Worm (Caenorhabditis elegans) whole organism, L4 larva: ENCODE data around the gene C53C11.5.
"Not testable (repeated sequence)": the region's sequence is repeated elsewhere in the genome, so short reads cannot be mapped to it uniquely, and the experiment has no call there.

Source experiments
- F44E2.7 ChIP-seq: fragments of 200-800 bp; sonication (Bioruptor generic); IDR thresholded peaks from 2 replicates; pipeline ENCODE4 v2.1.2; 2022; ENCODE audit warnings: missing genetic modification characterization, missing compliant biosample characterization
- ama-1 ChIP-seq: fragments of 150-350 bp; optimal IDR thresholded peaks from 2 replicates; lab custom pipeline; 2014; ENCODE audit warnings: inconsistent platforms, mixed read lengths
- ceh-82 ChIP-seq: sonication (generic microtip); optimal IDR thresholded peaks from 2 replicates; lab custom pipeline; 2017; ENCODE audit warnings: missing biosample characterization, missing genetic modification characterization
- daf-8 ChIP-seq: fragments of 200-800 bp; sonication (Bioruptor generic); IDR thresholded peaks from 2 replicates; pipeline ENCODE4 v1.3.6; 2022; ENCODE audit warnings: missing genetic modification characterization, missing compliant biosample characterization
- fkh-10 ChIP-seq: fragments of 150-350 bp; optimal IDR thresholded peaks from 2 replicates; lab custom pipeline; 2014; ENCODE audit warnings: missing biosample characterization, missing genetic modification reagents, missing genetic modification characterization
- madf-5 ChIP-seq, 2 experiments: fragments of 200-800 bp; sonication (Bioruptor generic); IDR thresholded peaks; 2 replicates each; pipeline ENCODE4 v1.3.6; 2022; ENCODE audit warnings: missing compliant biosample characterization in 2 of 2, missing genetic modification characterization in 2 of 2
- pha-4 ChIP-seq, 2 experiments: fragments of 150-350 bp in 1 of 2; fragments of 200-800 bp in 1 of 2; sonication (Bioruptor generic) in 1 of 2; IDR thresholded peaks in 1 of 2; optimal IDR thresholded peaks in 1 of 2; 2 replicates each; pipeline versions ENCODE4 v1.3.6 to Lab custom; 2014 to 2022; ENCODE audit warnings: missing genetic modification characterization in 2 of 2, missing genetic modification reagents in 2 of 2, missing biosample characterization in 1 of 2, missing compliant biosample characterization in 1 of 2

- not testable (repeated sequence) for TF ChIP-seq ama-1 (lab: Kevin White, UChicago); daf-8 (GFP tag; lab: Robert Waterston, UW); ceh-82; pha-4 (GFP tag; IDR thresholded peaks at IDR 0.05; lab: Robert Waterston, UW); pha-4 (tag; optimal IDR thresholded peaks at IDR 0.05; lab: Kevin White, UChicago); madf-5 (GFP tag; IDR thresholded peaks at IDR 0.05; lab: Robert Waterston, UW); fkh-10 (GFP tag; lab: Kevin White, UChicago); F44E2.7 (GFP tag; lab: Robert Waterston, UW)
Observed at ce11 chrX:17304920-17305319, 28.9 kb upstream of the C53C11.5 start, which contains the start of gene C33E10.1.
